Worm (Caenorhabditis elegans) whole organism, L1 larva: ENCODE measurements around the gene R05H10.1.

Experiments
- lin-13 ChIP-seq: fragments of 150-350 bp; optimal IDR thresholded peaks from 2 replicates; lab custom pipeline; 2014; ENCODE audit warnings: missing biosample characterization, missing genetic modification reagents, missing genetic modification characterization
- lin-15B ChIP-seq: fragments of 150-350 bp; sonication (generic microtip); optimal IDR thresholded peaks from 3 replicates; lab custom pipeline; 2014; ENCODE audit warnings: missing biosample characterization, missing genetic modification characterization
- nhr-76 ChIP-seq: sonication (generic microtip); optimal IDR thresholded peaks from 2 replicates; lab custom pipeline; 2017; ENCODE audit warnings: missing biosample characterization, missing genetic modification characterization
- nhr-77 ChIP-seq: fragments of 150-350 bp; optimal IDR thresholded peaks from 2 replicates; lab custom pipeline; 2014; ENCODE audit warnings: missing biosample characterization, missing genetic modification characterization
- snu-23 ChIP-seq: sonication (generic microtip); optimal IDR thresholded peaks from 2 replicates; lab custom pipeline; 2016; ENCODE audit warnings: missing genetic modification characterization, missing compliant biosample characterization

ce11 chrII:14805686-14806085, 45.9 kb upstream of the R05H10.1 start, which contains the start of gene srt-11:
- no peak for TF ChIP-seq lin-13
- no peak for TF ChIP-seq lin-15B
- no peak for TF ChIP-seq nhr-77
- no peak for TF ChIP-seq nhr-76 (tag; lab: Kevin White, UChicago)
- no peak for TF ChIP-seq snu-23 (GFP tag; lab: Kevin White, UChicago)
